Worm (Caenorhabditis elegans): ENCODE results near the gene nck-1.

Gene nck-1

ce11 chrX:4147600-4148448 is 5.4 kb downstream of the nck-1 start (continued):
- TF ChIP-seq F13H6.1 (tag; optimal IDR thresholded peaks at IDR 0.05) = peak; percentile 25
- peak; percentile 33 for TF ChIP-seq nhr-129 (tag; optimal IDR thresholded peaks at IDR 0.05)
- peak; percentile 67 for TF ChIP-seq ama-1 (optimal IDR thresholded peaks at IDR 0.05)
- no peak for TF ChIP-seq elt-3 (tag; optimal IDR thresholded peaks at IDR 0.05)
- no peak for TF ChIP-seq gmeb-1 (tag; optimal IDR thresholded peaks at IDR 0.05)
- no peak for TF ChIP-seq mdl-1 (tag; optimal IDR thresholded peaks at IDR 0.05)
- peak; percentile 10 for TF ChIP-seq nhr-6 (tag; optimal IDR thresholded peaks at IDR 0.05)
- TF ChIP-seq C34F6.9 (tag; optimal IDR thresholded peaks at IDR 0.05) = peak; percentile 12
- TF ChIP-seq lin-39 (tag; optimal IDR thresholded peaks at IDR 0.05) = no peak
- no peak for TF ChIP-seq unc-55 (GFP tag; optimal IDR thresholded peaks at IDR 0.05)
- no peak for TF ChIP-seq ceh-82 (tag; optimal IDR thresholded peaks at IDR 0.05)
- peak; percentile 48 for TF ChIP-seq sma-3 (GFP tag; optimal IDR thresholded peaks at IDR 0.05)
- no peak for TF ChIP-seq nhr-77 (tag; optimal IDR thresholded peaks at IDR 0.05)
- no peak for TF ChIP-seq peb-1 (tag; optimal IDR thresholded peaks at IDR 0.05)
- no peak for TF ChIP-seq elt-1 (tag; optimal IDR thresholded peaks at IDR 0.05)
- no peak for TF ChIP-seq ztf-1 (GFP tag; conservative IDR thresholded peaks at IDR 0.05)
- no peak for TF ChIP-seq egl-27 (tag; optimal IDR thresholded peaks at IDR 0.05)
- TF ChIP-seq ztf-11 (tag; optimal IDR thresholded peaks at IDR 0.05) = no peak
- TF ChIP-seq snpc-4 (tag; optimal IDR thresholded peaks at IDR 0.05) = no peak
- peak; percentile 52 for TF ChIP-seq dmd-4 (tag; optimal IDR thresholded peaks at IDR 0.05)
- TF ChIP-seq mab-5 (tag; optimal IDR thresholded peaks at IDR 0.05) = no peak
- TF ChIP-seq alr-1 (tag; optimal IDR thresholded peaks at IDR 0.05) = no peak

- TF ChIP-seq ztf-4 (tag; optimal IDR thresholded peaks at IDR 0.05) = peak; percentile 36
- TF ChIP-seq lsy-2 (tag; optimal IDR thresholded peaks at IDR 0.05) = no peak
- TF ChIP-seq sma-3 (GFP tag; optimal IDR thresholded peaks at IDR 0.05) = peak; percentile 11
- TF ChIP-seq R02D3.7 (tag; optimal IDR thresholded peaks at IDR 0.05) = no peak
These were observed 6.3 kb downstream of the nck-1 start for ce11 chrX:4146798-4147543.

- TF ChIP-seq nhr-10 (tag; optimal IDR thresholded peaks at IDR 0.05) = no peak
- TF ChIP-seq nhr-25 (tag; optimal IDR thresholded peaks at IDR 0.05) = peak; percentile 12
- peak; percentile 45 for TF ChIP-seq nhr-129 (tag; optimal IDR thresholded peaks at IDR 0.05)
- TF ChIP-seq ztf-4 (tag; optimal IDR thresholded peaks at IDR 0.05) = peak; percentile 91
These were observed 7.2 kb downstream of the nck-1 start for ce11 chrX:4146046-4146445.

ce11 chrX:4145051-4145826 is 8.0 kb downstream of the nck-1 start:
- TF ChIP-seq ZK546.5 (tag; optimal IDR thresholded peaks at IDR 0.05) (no peak), C34F6.9 (tag; optimal IDR thresholded peaks at IDR 0.05) (peak; percentile 70), alr-1 (tag; optimal IDR thresholded peaks at IDR 0.05) (no peak), zag-1 (tag; optimal IDR thresholded peaks at IDR 0.05) (peak; percentile 30), egl-27 (tag; optimal IDR thresholded peaks at IDR 0.05) (peak; percentile 74), nhr-6 (tag; optimal IDR thresholded peaks at IDR 0.05) (no peak), dmd-4 (tag; optimal IDR thresholded peaks at IDR 0.05) (no peak), fos-1 (tag; optimal IDR thresholded peaks at IDR 0.05) (peak; percentile 75), nhr-23 (tag; optimal IDR thresholded peaks at IDR 0.05) (no peak), nhr-11 (tag; optimal IDR thresholded peaks at IDR 0.05) (no peak), sem-4 (tag; optimal IDR thresholded peaks at IDR 0.05) (peak; percentile 86), nhr-77 (tag; optimal IDR thresholded peaks at IDR 0.05) (peak; percentile 2), mbf-1 (tag; optimal IDR thresholded peaks at IDR 0.05) (no peak), mab-5 (tag; optimal IDR thresholded peaks at IDR 0.05) (peak; percentile 62), unc-39 (tag; optimal IDR thresholded peaks at IDR 0.05) (peak; percentile 26), sma-9 (GFP tag; optimal IDR thresholded peaks at IDR 0.05) (peak; percentile 97), sma-9 (tag; optimal IDR thresholded peaks at IDR 0.05) (peak; percentile 2), F13H6.1 (tag; optimal IDR thresholded peaks at IDR 0.05) (peak; percentile 85), nhr-129 (tag; optimal IDR thresholded peaks at IDR 0.05) (peak; percentile 72), unc-62 (GFP tag; optimal IDR thresholded peaks at IDR 0.05) (no peak), nhr-25 (tag; optimal IDR thresholded peaks at IDR 0.05) (peak; percentile 87), gmeb-1 (tag; optimal IDR thresholded peaks at IDR 0.05) (no peak), lsy-2 (tag; optimal IDR thresholded peaks at IDR 0.05) (peak in 1 of 2 experiments; percentile 53), elt-1 (tag; optimal IDR thresholded peaks at IDR 0.05) (no peak), unc-55 (GFP tag; optimal IDR thresholded peaks at IDR 0.05) (peak; percentile 86), peb-1 (tag; optimal IDR thresholded peaks at IDR 0.05) (no peak), ceh-82 (tag; optimal IDR thresholded peaks at IDR 0.05) (peak; percentile 32), Y55F3AM.14 (GFP tag; optimal IDR thresholded peaks at IDR 0.05) (peak; percentile 30), snpc-4 (tag; optimal IDR thresholded peaks at IDR 0.05) (no peak), crh-2 (tag; optimal IDR thresholded peaks at IDR 0.05) (peak; percentile 80), ztf-1 (GFP tag; conservative IDR thresholded peaks at IDR 0.05) (no peak), mdl-1 (tag; optimal IDR thresholded peaks at IDR 0.05) (peak; percentile 94 to 96), lin-39 (tag; optimal IDR thresholded peaks at IDR 0.05) (no peak), nhr-237 (tag; optimal IDR thresholded peaks at IDR 0.05) (no peak)
